Worm (Caenorhabditis elegans) whole organism, mixed stage, embryonic: ENCODE measurements around the gene snf-9.
A peak's percentile ranks its signal among the peaks of the same experiment; 100 is the strongest.

Experiments used
- ces-1 ChIP-seq: fragments of 150-350 bp; optimal IDR thresholded peaks from 2 replicates; lab custom pipeline; 2014; ENCODE audit warnings: missing biosample characterization, missing genetic modification reagents, missing genetic modification characterization
- elt-3 ChIP-seq: fragments of 150-350 bp; optimal IDR thresholded peaks from 2 replicates; lab custom pipeline; 2014; ENCODE audit warnings: missing biosample characterization, missing genetic modification characterization
- lin-13 ChIP-seq: fragments of 150-350 bp; optimal IDR thresholded peaks from 2 replicates; lab custom pipeline; 2014; ENCODE audit warnings: missing biosample characterization, missing genetic modification characterization
- lsy-2 ChIP-seq: fragments of 150-350 bp; optimal IDR thresholded peaks from 2 replicates; lab custom pipeline; 2014; ENCODE audit warnings: missing biosample characterization, missing genetic modification characterization
- mab-5 ChIP-seq: fragments of 150-350 bp; optimal IDR thresholded peaks from 2 replicates; lab custom pipeline; 2014; ENCODE audit warnings: missing biosample characterization, missing genetic modification characterization
- nhr-12 ChIP-seq: fragments of 150-350 bp; optimal IDR thresholded peaks from 2 replicates; lab custom pipeline; 2014; ENCODE audit warnings: missing biosample characterization, missing genetic modification characterization
- nhr-2 ChIP-seq: fragments of 150-350 bp; optimal IDR thresholded peaks from 2 replicates; lab custom pipeline; 2014; ENCODE audit warnings: missing biosample characterization, missing genetic modification characterization
- nhr-237 ChIP-seq: fragments of 150-350 bp; optimal IDR thresholded peaks from 2 replicates; lab custom pipeline; 2014; ENCODE audit warnings: missing biosample characterization, missing genetic modification characterization
- nhr-76 ChIP-seq: sonication (generic microtip); optimal IDR thresholded peaks from 2 replicates; lab custom pipeline; 2017; ENCODE audit warnings: missing biosample characterization, missing genetic modification characterization
- pha-4 ChIP-seq: fragments of 150-350 bp; optimal IDR thresholded peaks from 2 replicates; lab custom pipeline; 2018; ENCODE audit warnings: missing biosample characterization, missing genetic modification reagents, missing genetic modification characterization
- sptf-1 ChIP-seq: sonication (generic microtip); optimal IDR thresholded peaks from 2 replicates; lab custom pipeline; 2017; ENCODE audit warnings: mild to moderate bottlenecking, missing genetic modification characterization, moderate library complexity, missing compliant biosample characterization
- unc-39 ChIP-seq: fragments of 150-350 bp; optimal IDR thresholded peaks from 2 replicates; lab custom pipeline; 2014; ENCODE audit warnings: missing biosample characterization, missing genetic modification characterization
- unc-62 ChIP-seq: fragments of 150-350 bp; optimal IDR thresholded peaks from 2 replicates; lab custom pipeline; 2014; ENCODE audit warnings: missing biosample characterization, missing genetic modification reagents, missing genetic modification characterization
- ztf-11 ChIP-seq: fragments of 150-350 bp; optimal IDR thresholded peaks from 2 replicates; lab custom pipeline; 2014; ENCODE audit warnings: missing biosample characterization, missing genetic modification characterization

DNA sequence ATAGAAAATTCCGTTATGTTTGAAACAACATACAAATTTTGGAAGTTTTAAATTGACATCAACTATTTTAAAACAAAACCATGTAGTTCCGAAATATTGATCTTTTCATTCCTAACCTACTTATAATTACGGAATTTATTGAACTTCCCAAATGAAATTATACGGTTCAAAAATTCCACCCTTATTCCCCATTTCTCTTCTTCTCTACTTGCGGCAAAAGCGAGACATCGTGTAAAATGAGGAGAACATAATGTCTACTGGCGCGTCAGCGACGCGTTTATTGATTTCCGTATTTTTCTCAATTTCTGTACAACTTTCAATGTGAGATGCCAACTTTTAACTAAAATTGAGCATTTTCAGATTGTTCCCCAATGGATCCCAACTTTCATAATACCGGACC is 16.9 kb downstream of the snf-9 start, which contains the start of gene ceh-88:
- TF ChIP-seq lsy-2 (tag; lab: Kevin White, UChicago) (no peak), unc-62 (no peak), lin-13 (tag; lab: Kevin White, UChicago) (no peak), sptf-1 (no peak), unc-39 (tag; lab: Kevin White, UChicago) (no peak), nhr-76 (tag; lab: Kevin White, UChicago) (no peak), pha-4 (tag; lab: Kevin White, UChicago) (no peak), nhr-2 (tag; lab: Kevin White, UChicago) (no peak), ces-1 (GFP tag; lab: Kevin White, UChicago) (peak; percentile 84), nhr-12 (tag; lab: Kevin White, UChicago) (no peak), mab-5 (tag; lab: Kevin White, UChicago) (no peak), nhr-237 (tag; lab: Kevin White, UChicago) (no peak), ztf-11 (no peak), elt-3 (no peak)
